Worm (Caenorhabditis elegans): ENCODE measurements around the gene lec-5.
A peak's percentile ranks its signal among the peaks of the same experiment; 100 is the strongest.

Gene lec-5

DNA sequence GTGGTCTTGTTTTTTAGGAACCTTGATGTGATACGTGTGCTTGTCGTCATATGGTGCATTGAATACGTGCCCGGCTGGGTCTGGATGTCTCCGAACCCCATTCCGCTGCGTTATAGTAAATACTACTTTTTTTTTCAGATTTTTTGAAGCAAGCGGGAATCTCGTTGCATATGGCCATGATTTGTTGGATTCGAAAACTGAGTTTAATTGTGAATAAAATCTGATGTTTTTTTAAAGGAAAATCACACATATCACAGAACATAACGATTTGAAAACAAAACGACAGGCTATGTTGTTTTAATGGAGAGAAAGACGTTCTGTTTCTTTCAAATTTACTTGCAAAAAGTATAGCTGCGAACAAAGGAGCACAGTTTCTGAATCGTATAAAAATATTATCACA lies 4.5 kb upstream of the lec-5 start, which contains the start of the genes ZK1248.17 and H41C03.3:
Gene ZK1248.17, minus strand, starts transcription at position 101 of the 400 bp plus-strand sequence.
Gene H41C03.3, plus strand, starts transcription at position 337 of the 400 bp plus-strand sequence.
- no peak for TF ChIP-seq lin-13 (tag; optimal IDR thresholded peaks at IDR 0.05)
- TF ChIP-seq nhr-76 (tag; optimal IDR thresholded peaks at IDR 0.05) = no peak
- no peak for TF ChIP-seq elt-1 (tag; optimal IDR thresholded peaks at IDR 0.05; ENCODE audit: borderline replicate concordance, insufficient read depth)
- no peak for TF ChIP-seq ceh-43 (GFP tag; optimal IDR thresholded peaks at IDR 0.05)
- TF ChIP-seq pha-4 (tag; optimal IDR thresholded peaks at IDR 0.05) = no peak
- no peak for TF ChIP-seq sptf-1 (tag; optimal IDR thresholded peaks at IDR 0.05)
- no peak for TF ChIP-seq sem-2 (GFP tag; optimal IDR thresholded peaks at IDR 0.05)
- no peak for TF ChIP-seq ces-1 (GFP tag; optimal IDR thresholded peaks at IDR 0.05)
- no peak for TF ChIP-seq mls-2 (tag; optimal IDR thresholded peaks at IDR 0.05)
- no peak for TF ChIP-seq tbx-8 (GFP tag; optimal IDR thresholded peaks at IDR 0.05)

DNA sequence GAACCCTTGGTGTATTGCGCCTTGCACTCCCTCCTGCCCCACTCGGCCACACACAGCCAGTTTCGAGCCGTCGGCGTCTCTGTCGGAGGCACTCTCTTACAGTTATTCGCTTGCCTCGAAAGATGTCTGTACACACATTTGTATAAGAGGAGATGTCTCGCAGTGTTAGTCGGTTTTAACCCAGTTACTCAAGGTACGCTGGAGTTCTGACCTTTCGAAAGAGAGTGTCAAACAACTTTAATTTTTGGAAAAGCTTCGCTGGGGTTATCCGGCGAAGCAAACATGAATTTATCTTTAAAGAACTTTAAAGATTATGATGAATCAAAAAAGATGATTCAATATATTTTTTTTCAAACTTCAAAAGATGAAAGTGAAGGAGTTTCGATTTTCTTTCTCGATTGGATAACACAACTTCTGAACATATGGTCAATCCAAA lies 3.8 kb upstream of the lec-5 start:
- TF ChIP-seq nhr-28 (tag; optimal IDR thresholded peaks at IDR 0.05) (peak; percentile 49), tbx-8 (GFP tag; optimal IDR thresholded peaks at IDR 0.05) (peak; percentile 87), ham-2 (GFP tag; optimal IDR thresholded peaks at IDR 0.05) (peak; percentile 89), zip-8 (tag; optimal IDR thresholded peaks at IDR 0.05) (no peak), cnd-1 (tag; optimal IDR thresholded peaks at IDR 0.05) (peak; percentile 87), flh-1 (GFP tag; optimal IDR thresholded peaks at IDR 0.05) (peak; percentile 11), mep-1 (tag; optimal IDR thresholded peaks at IDR 0.05) (peak; percentile 99), drap-1 (GFP tag; optimal IDR thresholded peaks at IDR 0.05) (peak; percentile 92), M03D4.4 (tag; optimal IDR thresholded peaks at IDR 0.05) (peak; percentile 82), unc-120 (tag; optimal IDR thresholded peaks at IDR 0.05; ENCODE audit: poor library complexity, severe bottlenecking) (peak; percentile 92), mls-2 (tag; optimal IDR thresholded peaks at IDR 0.05) (peak; percentile 95), nhr-237 (tag; optimal IDR thresholded peaks at IDR 0.05) (peak; percentile 98), snpc-4 (tag; optimal IDR thresholded peaks at IDR 0.05) (no peak), hlh-1 (tag; optimal IDR thresholded peaks at IDR 0.05) (peak; percentile 81), ceh-43 (GFP tag; optimal IDR thresholded peaks at IDR 0.05) (peak; percentile 73), ztf-11 (tag; optimal IDR thresholded peaks at IDR 0.05) (peak; percentile 80), ceh-83 (GFP tag; optimal IDR thresholded peaks at IDR 0.05) (peak; percentile 89), unc-62 (GFP tag; optimal IDR thresholded peaks at IDR 0.05) (peak; percentile 90), nhr-76 (tag; optimal IDR thresholded peaks at IDR 0.05) (no peak), ces-1 (GFP tag; optimal IDR thresholded peaks at IDR 0.05) (peak; percentile 100), lin-13 (tag; optimal IDR thresholded peaks at IDR 0.05) (peak; percentile 86), bed-3 (GFP tag; optimal IDR thresholded peaks at IDR 0.05) (peak; percentile 55), unc-39 (tag; optimal IDR thresholded peaks at IDR 0.05) (peak; percentile 74), ceh-39 (tag; optimal IDR thresholded peaks at IDR 0.05) (peak; percentile 92), lin-32 (GFP tag; optimal IDR thresholded peaks at IDR 0.05) (peak; percentile 64), sem-2 (GFP tag; optimal IDR thresholded peaks at IDR 0.05) (peak; percentile 81), lsy-2 (tag; optimal IDR thresholded peaks at IDR 0.05) (peak; percentile 84), pha-4 (tag; optimal IDR thresholded peaks at IDR 0.05) (peak; percentile 97), elt-3 (tag; optimal IDR thresholded peaks at IDR 0.05) (peak; percentile 75), sptf-1 (tag; optimal IDR thresholded peaks at IDR 0.05) (peak; percentile 92), elt-1 (tag; optimal IDR thresholded peaks at IDR 0.05; ENCODE audit: borderline replicate concordance, insufficient read depth) (peak; percentile 57), blmp-1 (tag; optimal IDR thresholded peaks at IDR 0.05) (peak; percentile 24), nhr-12 (tag; optimal IDR thresholded peaks at IDR 0.05) (peak; percentile 9), nhr-2 (tag; optimal IDR thresholded peaks at IDR 0.05) (peak; percentile 76), mab-5 (tag; optimal IDR thresholded peaks at IDR 0.05) (peak; percentile 92)

DNA sequence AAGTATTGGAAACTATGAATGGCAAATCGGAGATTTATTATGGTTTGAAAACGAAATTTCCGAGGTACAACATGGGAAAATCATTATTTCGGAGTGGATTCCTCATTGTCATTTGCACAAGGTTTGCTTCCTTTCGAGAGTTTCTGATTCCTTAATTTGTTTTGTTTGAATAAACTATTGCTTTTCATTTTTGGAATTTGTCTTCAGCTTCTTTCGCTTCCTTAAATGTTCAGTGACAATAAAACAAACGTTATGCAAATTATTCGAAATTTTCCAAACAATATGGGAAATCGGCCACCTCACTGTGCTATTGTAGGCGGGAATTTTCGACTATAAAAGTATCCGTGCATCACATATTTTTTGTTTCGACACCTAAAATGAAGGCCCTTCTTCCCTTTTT lies 963 bp upstream of the lec-5 start, which contains the start of gene nep-25:
Gene nep-25, plus strand, starts transcription at position 375 of the 400 bp plus-strand sequence.
- TF ChIP-seq mep-1 (tag; optimal IDR thresholded peaks at IDR 0.05) (no peak), ztf-11 (tag; optimal IDR thresholded peaks at IDR 0.05) (no peak), unc-120 (tag; optimal IDR thresholded peaks at IDR 0.05; ENCODE audit: poor library complexity, severe bottlenecking) (no peak), sptf-1 (tag; optimal IDR thresholded peaks at IDR 0.05) (no peak), ceh-39 (tag; optimal IDR thresholded peaks at IDR 0.05) (no peak), blmp-1 (tag; optimal IDR thresholded peaks at IDR 0.05) (no peak), elt-1 (tag; optimal IDR thresholded peaks at IDR 0.05; ENCODE audit: borderline replicate concordance, insufficient read depth) (no peak), mls-2 (tag; optimal IDR thresholded peaks at IDR 0.05) (no peak), pha-4 (tag; optimal IDR thresholded peaks at IDR 0.05) (no peak), nhr-12 (tag; optimal IDR thresholded peaks at IDR 0.05) (no peak), sem-2 (GFP tag; optimal IDR thresholded peaks at IDR 0.05) (no peak), elt-3 (tag; optimal IDR thresholded peaks at IDR 0.05) (no peak), lsy-2 (tag; optimal IDR thresholded peaks at IDR 0.05) (no peak), cnd-1 (tag; optimal IDR thresholded peaks at IDR 0.05) (no peak), unc-39 (tag; optimal IDR thresholded peaks at IDR 0.05) (no peak)
